Fruit fly (Drosophila melanogaster): ENCODE data around the gene mRpS6.
A peak's percentile ranks its signal among the peaks of the same experiment; 100 is the strongest.

The mRpS6 gene

DNA sequence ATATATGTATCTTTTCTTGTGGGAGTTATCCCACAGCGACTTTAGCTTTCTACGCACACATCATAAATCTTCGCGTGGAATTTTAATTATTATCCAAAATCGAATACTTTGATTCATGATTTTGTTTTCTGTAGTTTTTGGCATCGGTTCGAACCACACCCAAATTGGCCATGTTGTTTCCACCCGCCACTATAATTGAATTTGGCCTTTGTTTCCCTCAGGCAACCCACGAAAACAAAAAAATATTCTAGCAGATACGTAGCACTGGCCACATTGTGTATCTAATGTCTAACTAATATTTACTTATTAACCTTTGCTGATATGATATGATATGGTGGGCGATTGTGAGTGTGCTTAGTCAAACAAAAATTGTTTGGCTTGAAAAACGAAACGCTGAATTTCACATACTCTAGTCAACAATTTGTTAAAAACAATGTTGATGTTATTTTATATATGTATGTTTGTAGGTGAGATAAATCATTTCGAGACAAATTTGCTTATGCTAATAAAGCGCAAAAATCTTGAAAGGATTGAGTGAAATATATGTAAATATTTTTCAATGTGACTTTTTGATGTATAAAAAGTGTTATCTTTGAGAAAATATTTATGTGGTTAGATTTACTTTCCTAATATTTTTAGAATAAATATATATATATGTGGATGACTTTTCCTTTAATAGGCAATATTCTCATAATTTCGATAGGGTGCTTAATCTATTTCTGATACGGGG lies 9.3 kb upstream of the mRpS6 start:
- TF ChIP-seq noc (tag; optimal IDR thresholded peaks at IDR 0.05) = peak; percentile 64

DNA sequence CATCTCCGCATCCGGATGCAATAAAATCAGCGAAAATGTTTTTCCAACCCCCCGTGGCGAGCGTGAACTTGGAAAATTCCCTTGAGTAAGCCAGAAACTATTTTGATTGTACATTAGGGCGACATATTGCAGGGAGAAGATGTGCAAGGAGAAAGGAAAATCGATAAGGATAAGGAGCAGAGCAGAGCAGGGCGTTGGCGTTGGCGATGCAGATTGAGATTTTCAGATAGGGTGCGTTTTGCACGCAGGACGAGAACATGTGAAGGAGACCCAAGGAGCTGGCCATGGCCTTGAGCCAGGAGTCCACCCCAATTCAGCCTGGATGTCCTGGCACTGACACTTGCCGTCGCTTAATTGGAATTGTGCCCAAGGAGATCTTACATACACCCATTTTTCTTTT lies 7.4 kb upstream of the mRpS6 start:
- TF ChIP-seq noc (tag; optimal IDR thresholded peaks at IDR 0.05) = no peak

dm6 chr3L:4357705-4358131 lies 6.6 kb upstream of the mRpS6 start:
- TF ChIP-seq noc (tag; optimal IDR thresholded peaks at IDR 0.05) = no peak

DNA sequence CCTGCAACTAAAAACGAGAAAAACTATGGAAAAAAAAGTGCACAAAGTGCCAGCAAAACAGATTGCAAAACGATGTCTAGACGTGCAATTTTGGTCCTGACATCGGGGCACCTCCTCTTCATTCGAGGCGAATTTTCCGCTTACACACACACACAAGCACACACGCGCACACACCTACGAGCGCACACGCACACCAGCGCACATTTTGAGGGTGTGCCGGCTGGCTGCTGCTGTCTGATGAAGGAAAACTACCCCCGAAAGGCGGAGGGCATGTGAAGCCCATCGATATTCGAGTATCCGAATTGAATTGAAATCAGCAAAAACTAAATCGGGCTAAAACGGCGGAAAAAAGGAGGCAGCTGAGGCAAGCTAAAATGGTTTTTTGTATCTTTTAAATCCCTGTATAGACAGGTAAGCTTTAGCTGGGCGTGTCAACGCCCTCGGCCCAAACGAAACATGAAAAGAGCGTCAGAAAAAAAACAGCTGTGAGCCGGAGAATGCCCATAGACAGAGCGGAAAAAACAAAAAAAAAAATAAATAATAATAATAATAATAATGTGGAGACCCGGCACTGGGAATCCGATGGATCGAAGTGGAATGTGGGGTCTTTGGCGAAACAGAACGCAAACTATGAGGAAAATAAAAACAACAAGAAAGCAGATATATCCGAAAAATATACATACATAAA lies 4.5 kb upstream of the mRpS6 start:
- TF ChIP-seq noc (tag; optimal IDR thresholded peaks at IDR 0.05) = no peak

DNA sequence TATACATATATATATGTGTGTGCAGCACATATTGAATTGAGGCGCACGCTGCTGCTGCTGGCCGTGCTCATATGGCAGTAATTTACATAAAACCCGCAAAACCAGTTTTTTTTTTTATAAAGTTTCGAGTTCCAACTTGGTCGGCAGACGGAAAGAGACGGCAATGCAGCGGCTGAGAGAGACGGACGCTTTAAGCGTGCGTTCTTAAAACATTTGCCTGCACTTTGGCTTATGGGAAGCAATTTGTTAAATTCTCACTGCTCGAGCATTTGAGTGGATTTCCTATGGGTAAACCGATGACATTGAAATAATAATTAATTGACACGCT lies 4.0 kb upstream of the mRpS6 start:
- no peak for TF ChIP-seq noc (tag; optimal IDR thresholded peaks at IDR 0.05)

dm6 chr3L:4362937-4363336 lies 1.4 kb upstream of the mRpS6 start:
- no peak for TF ChIP-seq noc (tag; optimal IDR thresholded peaks at IDR 0.05)

dm6 chr3L:4363484-4363883 lies 866 bp upstream of the mRpS6 start:
- no peak for TF ChIP-seq noc (tag; optimal IDR thresholded peaks at IDR 0.05)

DNA sequence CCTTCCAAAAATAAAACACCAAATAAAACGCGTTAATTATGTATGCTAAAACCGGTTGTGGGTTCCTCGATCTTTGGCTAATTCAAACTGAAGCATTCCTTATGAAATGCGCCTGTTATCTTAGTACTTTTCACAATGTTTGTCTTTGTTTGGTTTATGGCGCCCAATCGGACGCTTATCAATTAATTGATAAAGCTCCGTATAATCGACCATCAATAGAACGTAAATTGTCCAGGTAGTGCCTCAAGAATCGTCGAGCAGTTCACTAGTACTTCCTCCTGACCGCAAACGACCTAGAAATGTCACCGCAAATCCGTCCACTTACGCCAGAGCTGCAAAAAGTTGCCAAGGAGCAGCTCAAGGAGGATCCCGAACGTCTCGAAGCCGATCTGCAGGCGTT lies 847 bp downstream of the mRpS6 start, which contains the start of gene CG33514:
Gene CG33514 (plus strand): TSS at position 238 of the 400 bp plus-strand sequence.
- TF ChIP-seq noc (tag; optimal IDR thresholded peaks at IDR 0.05) = no peak

dm6 chr3L:4367339-4367738 lies 3.0 kb downstream of the mRpS6 start, which contains the start of gene CG11342:
Gene CG11342, minus strand, starts transcription at chr3L:4367458.
- no peak for TF ChIP-seq noc (tag; optimal IDR thresholded peaks at IDR 0.05)

- TF ChIP-seq noc (tag; optimal IDR thresholded peaks at IDR 0.05) = no peak
Observed at dm6 chr3L:4371978-4372377, 7.6 kb downstream of the mRpS6 start.

DNA sequence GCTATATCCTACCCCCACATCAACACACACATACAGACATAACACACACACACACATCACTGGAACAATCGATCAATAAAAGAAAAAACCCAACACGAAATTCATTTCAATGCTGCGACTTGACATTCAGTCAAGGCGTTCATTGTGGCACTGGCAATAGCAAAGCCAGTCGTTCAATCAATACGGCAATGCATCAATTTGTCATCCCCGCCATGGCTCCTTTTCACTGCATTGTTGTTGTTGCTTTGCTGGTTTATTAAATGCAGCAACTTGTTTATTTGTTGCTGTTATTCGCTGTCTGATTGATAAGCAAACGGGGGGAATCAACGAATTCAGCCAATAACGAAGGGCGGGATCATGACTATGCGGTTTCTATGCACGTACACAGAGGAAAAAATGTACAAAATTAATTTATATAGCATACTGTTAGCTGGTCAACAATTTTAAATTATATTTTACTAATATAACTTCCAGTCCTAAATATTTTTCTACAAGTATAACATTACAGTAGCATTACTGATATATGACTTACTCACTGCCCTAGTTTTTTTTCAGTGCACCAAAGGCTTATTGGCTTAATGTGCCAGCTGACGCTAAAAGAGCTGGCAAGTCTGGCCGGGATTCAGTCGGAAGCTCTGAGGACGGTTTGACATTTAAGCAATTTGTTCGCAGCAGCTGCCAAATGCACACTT lies 11.5 kb downstream of the mRpS6 start:
- no peak for TF ChIP-seq noc (tag; optimal IDR thresholded peaks at IDR 0.05)

- no peak for TF ChIP-seq noc (tag; optimal IDR thresholded peaks at IDR 0.05)
Observed at dm6 chr3L:4377496-4377895, 13.1 kb downstream of the mRpS6 start.

- peak; percentile 6 for TF ChIP-seq noc (tag; optimal IDR thresholded peaks at IDR 0.05)
Observed at dm6 chr3L:4378895-4379294, 14.5 kb downstream of the mRpS6 start.

DNA sequence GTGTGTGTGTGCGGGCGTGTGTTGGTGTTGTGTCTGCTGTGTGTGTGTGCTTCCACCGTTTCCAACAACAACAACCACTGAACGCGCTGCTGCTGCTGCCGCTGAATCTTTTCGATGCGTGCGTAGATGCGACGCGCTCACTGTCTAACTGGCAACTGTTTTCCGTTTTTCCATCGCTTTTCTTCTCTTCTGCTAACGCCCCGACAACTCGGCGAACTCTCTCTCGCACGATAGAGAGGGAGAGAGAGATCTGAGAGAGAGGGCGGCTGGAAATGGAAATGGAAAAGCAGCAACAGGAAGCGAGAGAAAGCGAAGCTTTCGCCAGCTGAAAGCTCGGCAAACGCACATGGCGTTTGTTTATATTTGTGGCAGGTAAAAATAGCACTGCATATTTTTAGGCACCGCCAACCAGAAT lies 15.9 kb downstream of the mRpS6 start, which contains the start of gene DopEcR:
Gene DopEcR (minus strand): TSS at position 157 of the 415 bp plus-strand sequence.
- no peak for TF ChIP-seq noc (tag; optimal IDR thresholded peaks at IDR 0.05)

- no peak for TF ChIP-seq noc (tag; optimal IDR thresholded peaks at IDR 0.05)
Observed at dm6 chr3L:4381529-4381928, 17.2 kb downstream of the mRpS6 start, which contains the start of gene CG32240. Gene CG32240, minus strand, starts transcription at chr3L:4381629.

dm6 chr3L:4382581-4382980 lies 18.2 kb downstream of the mRpS6 start:
- no peak for TF ChIP-seq noc (tag; optimal IDR thresholded peaks at IDR 0.05)

DNA sequence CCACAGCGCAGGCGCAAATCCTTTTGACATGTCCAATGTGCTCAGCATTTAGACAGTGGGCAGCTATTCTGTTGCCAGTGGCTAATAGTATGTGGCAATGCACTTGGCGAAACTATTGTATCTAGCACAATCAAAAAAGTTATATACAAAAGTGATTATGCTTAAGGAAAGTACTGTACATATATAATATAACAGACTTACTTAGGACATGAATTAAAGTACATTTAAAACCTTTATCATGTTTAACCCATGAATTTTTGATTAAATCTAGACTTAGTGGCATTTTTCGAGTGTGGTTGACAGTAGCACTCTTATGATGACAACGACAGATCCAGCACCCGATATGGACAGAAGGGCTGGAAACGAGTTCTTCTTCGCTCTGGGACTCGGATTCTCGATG lies 18.8 kb downstream of the mRpS6 start:
- TF ChIP-seq noc (tag; optimal IDR thresholded peaks at IDR 0.05) = no peak

Measured in whole organism, larva.